Worm (Caenorhabditis elegans): Measurements from ENCODE around the gene amph-1.
A peak's percentile ranks its signal among the peaks of the same experiment; 100 is the strongest.

The amph-1 gene

DNA sequence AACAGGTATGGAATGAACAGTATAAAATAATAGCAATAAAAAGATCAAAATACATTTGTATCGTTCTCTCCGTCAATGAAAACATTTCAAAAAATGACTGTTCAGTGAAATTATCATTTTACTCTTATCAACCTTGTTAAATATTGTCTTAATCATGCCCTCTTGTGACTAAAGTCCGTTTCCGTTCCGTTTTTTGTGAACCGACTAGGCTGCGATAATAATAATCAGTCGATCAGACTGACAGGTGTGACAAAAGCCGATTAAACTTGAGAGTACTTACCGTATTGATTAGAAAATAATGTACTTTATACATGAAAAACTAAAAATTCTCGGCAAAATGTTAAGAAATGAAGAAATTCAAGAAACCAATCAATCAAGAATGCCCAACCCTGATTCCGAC, 34.8 kb upstream of the amph-1 start, which contains the start of gene ins-7:
TSS of gene ins-7 (minus strand) at position 332 of the 400 bp plus-strand sequence.
- TF ChIP-seq mxl-1 (tag; optimal IDR thresholded peaks at IDR 0.05): no peak
- peak; percentile 82 for TF ChIP-seq ets-4 (GFP tag; optimal IDR thresholded peaks at IDR 0.05)
- peak; percentile 86 for TF ChIP-seq nhr-80 (tag; optimal IDR thresholded peaks at IDR 0.05)
- peak; percentile 70 for TF ChIP-seq unc-62 (GFP tag; optimal IDR thresholded peaks at IDR 0.05)
- TF ChIP-seq athp-1 (tag; optimal IDR thresholded peaks at IDR 0.05): no peak
- TF ChIP-seq ceh-58 (GFP tag; IDR thresholded peaks at IDR 0.05): no peak
- TF ChIP-seq ama-1 (optimal IDR thresholded peaks at IDR 0.05): no peak
- no peak for TF ChIP-seq ama-1 (GFP tag; optimal IDR thresholded peaks at IDR 0.05)
- TF ChIP-seq gei-17 (GFP tag; optimal IDR thresholded peaks at IDR 0.05): no peak
- TF ChIP-seq efl-1 (GFP tag; optimal IDR thresholded peaks at IDR 0.05): no peak
- TF ChIP-seq aptf-3 (GFP tag; IDR thresholded peaks at IDR 0.05): no peak
- no peak for TF ChIP-seq Y53F4B.3 (GFP tag; IDR thresholded peaks at IDR 0.05)
- no peak for TF ChIP-seq nhr-27 (tag; optimal IDR thresholded peaks at IDR 0.05)
- TF ChIP-seq aptf-2 (GFP tag; conservative IDR thresholded peaks at IDR 0.05): no peak
- no peak for TF ChIP-seq nhr-90 (tag; optimal IDR thresholded peaks at IDR 0.05)
- TF ChIP-seq ztf-22 (GFP tag; optimal IDR thresholded peaks at IDR 0.05): peak; percentile 48
- no peak for TF ChIP-seq ztf-6 (GFP tag; IDR thresholded peaks at IDR 0.05)
- TF ChIP-seq lag-1 (GFP tag; IDR thresholded peaks at IDR 0.05): no peak

DNA sequence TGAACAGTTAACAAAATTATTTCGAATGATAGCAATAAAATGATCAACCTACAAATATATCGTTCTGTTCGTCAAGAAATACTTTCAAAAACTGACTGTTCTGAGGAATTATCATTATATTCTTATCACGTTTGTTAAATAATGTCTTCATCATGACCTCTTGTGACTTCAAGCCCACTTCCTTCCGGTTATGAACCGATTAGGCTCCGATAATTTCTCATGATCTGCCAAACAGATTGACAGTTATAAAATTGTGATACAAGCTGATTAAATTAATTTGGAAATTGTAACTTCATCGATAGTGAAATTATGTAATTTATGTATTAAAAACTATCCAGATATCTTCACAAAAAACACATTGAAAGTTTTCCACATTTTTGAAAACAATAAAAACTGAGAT, 33.2 kb upstream of the amph-1 start, which contains the start of gene ins-8:
TSS of gene ins-8 (minus strand) at position 101 of the 400 bp plus-strand sequence.
- no peak for TF ChIP-seq ztf-28 (GFP tag; IDR thresholded peaks at IDR 0.05)

DNA sequence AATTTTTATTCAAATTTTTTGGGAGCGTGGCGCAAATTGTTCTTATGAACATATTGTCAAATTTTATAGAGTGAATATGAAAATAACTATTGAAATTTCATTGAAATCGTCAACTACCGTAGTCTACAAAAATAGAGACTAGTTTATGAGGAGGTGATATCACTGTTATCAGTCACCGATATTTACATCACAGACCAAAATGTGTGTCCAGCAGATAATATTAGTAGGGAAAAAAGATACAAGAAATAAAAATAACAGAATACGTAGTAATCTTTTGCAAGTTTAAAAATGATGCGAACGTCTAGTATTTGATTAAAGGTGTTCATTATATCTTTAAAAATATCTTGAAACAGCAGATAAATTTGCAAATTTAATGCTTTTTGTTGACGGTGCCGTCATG, 31.6 kb upstream of the amph-1 start:
- TF ChIP-seq F49E8.2 (tag; optimal IDR thresholded peaks at IDR 0.05; ENCODE audit: insufficient read depth) (no peak), let-607 (tag; optimal IDR thresholded peaks at IDR 0.05) (no peak), B0019.2 (GFP tag; conservative IDR thresholded peaks at IDR 0.05) (no peak), B0035.1 (tag; optimal IDR thresholded peaks at IDR 0.05) (no peak), lsy-27 (tag; optimal IDR thresholded peaks at IDR 0.05; ENCODE audit: borderline replicate concordance, insufficient read depth) (no peak), gei-17 (GFP tag; optimal IDR thresholded peaks at IDR 0.05) (no peak), lin-35 (GFP tag; optimal IDR thresholded peaks at IDR 0.05) (no peak), ets-4 (GFP tag; optimal IDR thresholded peaks at IDR 0.05) (no peak), somi-1 (GFP tag; optimal IDR thresholded peaks at IDR 0.05) (no peak), F55B11.4 (tag; optimal IDR thresholded peaks at IDR 0.05; ENCODE audit: borderline replicate concordance, insufficient read depth) (no peak), snpc-1.1 (tag; optimal IDR thresholded peaks at IDR 0.05; ENCODE audit: insufficient read depth) (no peak), hlh-12 (tag; optimal IDR thresholded peaks at IDR 0.05) (no peak), ztf-26 (tag; optimal IDR thresholded peaks at IDR 0.05) (no peak), nhr-80 (tag; optimal IDR thresholded peaks at IDR 0.05) (no peak), egrh-3 (GFP tag; IDR thresholded peaks at IDR 0.05) (no peak), efl-1 (GFP tag; optimal IDR thresholded peaks at IDR 0.05) (no peak)

DNA sequence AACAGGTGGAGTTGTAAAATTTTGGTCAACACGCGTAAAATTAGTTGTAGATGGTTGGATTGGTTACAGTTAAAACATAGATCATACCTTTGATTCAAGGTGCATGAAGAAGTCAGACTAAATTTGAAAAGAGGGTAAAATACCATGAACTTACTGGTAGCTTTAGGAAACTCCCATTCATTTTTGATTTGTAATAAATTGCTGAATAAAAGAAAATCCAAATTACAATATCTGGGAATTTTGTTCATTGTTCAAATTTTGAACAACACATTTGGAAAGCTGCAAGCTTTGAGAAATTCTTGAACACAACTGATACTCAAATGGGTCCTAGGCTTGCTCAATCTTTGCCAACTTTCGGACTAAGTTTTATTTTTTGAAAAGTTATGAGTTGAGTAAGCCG, 30.3 kb upstream of the amph-1 start:
- TF ChIP-seq rec-8 (tag; optimal IDR thresholded peaks at IDR 0.05): no peak
- no peak for TF ChIP-seq snpc-4 (GFP tag; optimal IDR thresholded peaks at IDR 0.05)
- no peak for TF ChIP-seq snpc-4 (tag; optimal IDR thresholded peaks at IDR 0.05)
- no peak for TF ChIP-seq zim-3 (tag; optimal IDR thresholded peaks at IDR 0.05)
- no peak for TF ChIP-seq pha-4 (tag; optimal IDR thresholded peaks at IDR 0.05)
- TF ChIP-seq dpff-1 (tag; optimal IDR thresholded peaks at IDR 0.05): no peak
- no peak for TF ChIP-seq K12H6.12 (tag; optimal IDR thresholded peaks at IDR 0.05)
- TF ChIP-seq let-607 (tag; optimal IDR thresholded peaks at IDR 0.05): no peak
- TF ChIP-seq ztf-6 (GFP tag; IDR thresholded peaks at IDR 0.05): no peak
- no peak for TF ChIP-seq madf-8 (GFP tag; conservative IDR thresholded peaks at IDR 0.05)
- no peak for TF ChIP-seq die-1 (tag; optimal IDR thresholded peaks at IDR 0.05)
- no peak for TF ChIP-seq F55B11.4 (tag; optimal IDR thresholded peaks at IDR 0.05; ENCODE audit: borderline replicate concordance, insufficient read depth)
- no peak for TF ChIP-seq F52B5.7 (tag; optimal IDR thresholded peaks at IDR 0.05)
- no peak for TF ChIP-seq sea-2 (GFP tag; IDR thresholded peaks at IDR 0.05)
- TF ChIP-seq F57A8.1 (GFP tag; optimal IDR thresholded peaks at IDR 0.05): no peak
- no peak for TF ChIP-seq nfyb-1 (GFP tag; IDR thresholded peaks at IDR 0.05)

All from whole organism, young adult.